Fruit fly (Drosophila melanogaster) whole organism, embryonic: ENCODE measurements around the gene TotM.

ENCODE experiments used
- CG10209 ChIP-seq: fragments of 200-800 bp; sonication (Bioruptor generic); optimal IDR thresholded peaks from 3 replicates; lab custom pipeline; 2017; ENCODE audit warnings: missing biosample characterization, mild to moderate bottlenecking, missing genetic modification characterization, missing genetic modification reagents
- CG10959 ChIP-seq: fragments of 200-800 bp; sonication (Bioruptor generic); IDR thresholded peaks from 2 replicates; pipeline ENCODE4 v1.3.6; 2022; ENCODE audit warnings: missing biosample characterization, missing genetic modification characterization
- CG12299 ChIP-seq: fragments of 200-800 bp; sonication (Bioruptor generic); optimal IDR thresholded peaks from 2 replicates; lab custom pipeline; 2018; ENCODE audit warnings: missing biosample characterization, mild to moderate bottlenecking, missing genetic modification characterization
- CG14441 ChIP-seq: fragments of 200-800 bp; sonication (Bioruptor generic); IDR thresholded peaks from 2 replicates; pipeline ENCODE4 v1.3.6; 2022; ENCODE audit warnings: missing biosample characterization, missing genetic modification characterization
- CG1647 ChIP-seq: fragments of 200-800 bp; sonication (Bioruptor generic); optimal IDR thresholded peaks from 3 replicates; lab custom pipeline; 2016; ENCODE audit warnings: missing biosample characterization, missing genetic modification characterization
- CG17186 ChIP-seq: fragments of 200-800 bp; sonication (Bioruptor generic); optimal IDR thresholded peaks from 3 replicates; lab custom pipeline; 2017; ENCODE audit warnings: missing biosample characterization, missing genetic modification reagents, missing genetic modification characterization
- CG17361 ChIP-seq: fragments of 200-800 bp; sonication (Bioruptor generic); IDR thresholded peaks from 3 replicates; pipeline ENCODE4 v1.3.6; 2022; ENCODE audit warnings: missing biosample characterization, missing genetic modification characterization
- CG18262 ChIP-seq: fragments of 200-800 bp; optimal IDR thresholded peaks from 3 replicates; lab custom pipeline; 2019; ENCODE audit warnings: missing biosample characterization, mild to moderate bottlenecking, missing genetic modification characterization, moderate library complexity
- CG1832 ChIP-seq: fragments of 200-800 bp; sonication (Bioruptor generic); optimal IDR thresholded peaks from 2 replicates; lab custom pipeline; 2017; ENCODE audit warnings: missing biosample characterization, mild to moderate bottlenecking, missing genetic modification characterization, inconsistent platforms
- CG2129 ChIP-seq: fragments of 200-800 bp; sonication (Bioruptor generic); IDR thresholded peaks from 2 replicates; pipeline ENCODE4 v1.3.6; 2022; ENCODE audit warnings: missing biosample characterization, missing genetic modification characterization; ENCODE audit not compliant: partially characterized antibody
- CG30020 ChIP-seq: fragments of 200-800 bp; optimal IDR thresholded peaks from 2 replicates; lab custom pipeline; 2019; ENCODE audit warnings: missing biosample characterization, mild to moderate bottlenecking, missing genetic modification characterization, moderate library complexity
- CG4820 ChIP-seq: fragments of 200-800 bp; sonication (Bioruptor generic); optimal IDR thresholded peaks from 3 replicates; lab custom pipeline; 2016; ENCODE audit warnings: missing biosample characterization, missing genetic modification characterization
- CG5245 ChIP-seq: fragments of 200-800 bp; sonication (Bioruptor generic); optimal IDR thresholded peaks from 3 replicates; lab custom pipeline; 2016; ENCODE audit warnings: missing biosample characterization, missing genetic modification characterization
- CG8924 ChIP-seq: fragments of 200-800 bp; optimal IDR thresholded peaks from 3 replicates; lab custom pipeline; 2019; ENCODE audit warnings: missing biosample characterization, mild to moderate bottlenecking, missing genetic modification characterization, moderate library complexity
- CG8944 ChIP-seq: fragments of 200-800 bp; sonication (Bioruptor generic); optimal IDR thresholded peaks from 3 replicates; lab custom pipeline; 2016; ENCODE audit warnings: missing biosample characterization, missing genetic modification characterization
- CG9797 ChIP-seq: fragments of 200-800 bp; sonication (Bioruptor generic); optimal IDR thresholded peaks from 3 replicates; lab custom pipeline; 2018; ENCODE audit warnings: missing biosample characterization, mild to moderate bottlenecking, missing genetic modification characterization
- CoRest ChIP-seq: fragments of 200-800 bp; sonication (Bioruptor generic); optimal IDR thresholded peaks from 3 replicates; lab custom pipeline; 2018; ENCODE audit warnings: missing biosample characterization, mild to moderate bottlenecking, missing genetic modification characterization, moderate library complexity
- D ChIP-seq, 2 experiments: fragments of 200-800 bp in 1 of 2; fragments of >200 bp in 1 of 2; sonication (Bioruptor generic) in 1 of 2; optimal IDR thresholded peaks; 2 replicates in 1 of 2; 3 replicates in 1 of 2; lab custom pipeline; 2017; ENCODE audit warnings: mild to moderate bottlenecking in 1 of 2, missing biosample characterization in 1 of 2, missing genetic modification characterization in 1 of 2, missing genetic modification reagents in 1 of 2
- Dfd ChIP-seq, 2 experiments: fragments of >200 bp; optimal IDR thresholded peaks; 2 replicates each; lab custom pipeline; 2017; ENCODE audit warnings: missing biosample characterization in 2 of 2, missing genetic modification characterization in 2 of 2
- Doc3 ChIP-seq: fragments of 200-800 bp; sonication (Bioruptor generic); IDR thresholded peaks from 3 replicates; pipeline ENCODE4 v1.3.6; 2022; ENCODE audit warnings: missing biosample characterization, missing genetic modification characterization; ENCODE audit not compliant: partially characterized antibody
- Eip74EF ChIP-seq, 2 experiments: fragments of 200-800 bp in 1 of 2; fragments of >200 bp in 1 of 2; sonication (Bioruptor generic) in 1 of 2; optimal IDR thresholded peaks; 2 replicates each; lab custom pipeline; 2017 to 2019; ENCODE audit warnings: missing biosample characterization in 2 of 2, missing genetic modification characterization in 2 of 2, mild to moderate bottlenecking in 1 of 2, moderate library complexity in 1 of 2
- Elba2 ChIP-seq: fragments of 200-800 bp; sonication (Bioruptor generic); optimal IDR thresholded peaks from 3 replicates; lab custom pipeline; 2016; ENCODE audit warnings: missing biosample characterization, missing genetic modification characterization
- Ets65A ChIP-seq: fragments of 200-800 bp; sonication (Bioruptor generic); peaks from one replicate; lab custom pipeline; 2016; ENCODE audit warnings: missing biosample characterization, missing genetic modification characterization
- Hmr ChIP-seq: fragments of 200-800 bp; sonication (Bioruptor generic); optimal IDR thresholded peaks from 3 replicates; lab custom pipeline; 2017; ENCODE audit warnings: mild to moderate bottlenecking, missing biosample characterization, missing genetic modification reagents, missing genetic modification characterization
- Hmx ChIP-seq: fragments of 200-800 bp; sonication (Bioruptor generic); optimal IDR thresholded peaks from 2 replicates; lab custom pipeline; 2016; ENCODE audit warnings: missing biosample characterization, missing genetic modification characterization
- Hr51 ChIP-seq, 2 experiments: fragments of 200-800 bp; sonication (Bioruptor generic); optimal IDR thresholded peaks; 2 replicates in 1 of 2; 3 replicates in 1 of 2; lab custom pipeline; 2016 to 2018; ENCODE audit warnings: missing biosample characterization in 2 of 2, missing genetic modification characterization in 2 of 2, mild to moderate bottlenecking in 1 of 2, moderate library complexity in 1 of 2
- Lim3 ChIP-seq: fragments of 200-800 bp; sonication (Bioruptor generic); IDR thresholded peaks from 2 replicates; pipeline ENCODE4 v1.3.6; 2022; ENCODE audit warnings: missing biosample characterization, missing genetic modification characterization
- PHDP ChIP-seq: fragments of 200-800 bp; sonication (Bioruptor generic); optimal IDR thresholded peaks from 3 replicates; lab custom pipeline; 2018; ENCODE audit warnings: missing biosample characterization, mild to moderate bottlenecking, missing genetic modification characterization, moderate library complexity
- Poxn ChIP-seq: fragments of 200-800 bp; sonication (Bioruptor generic); IDR thresholded peaks from 2 replicates; pipeline ENCODE4 v1.3.6; 2022; ENCODE audit warnings: missing biosample characterization, missing genetic modification characterization
- Ptx1 ChIP-seq: fragments of 200-800 bp; sonication (Bioruptor generic); IDR thresholded peaks from 2 replicates; pipeline ENCODE4 v1.3.6; 2022; ENCODE audit warnings: missing biosample characterization, missing genetic modification characterization
- Sox102F ChIP-seq: fragments of 200-800 bp; sonication (Bioruptor generic); optimal IDR thresholded peaks from 2 replicates; lab custom pipeline; 2018; ENCODE audit warnings: missing biosample characterization, mild to moderate bottlenecking, missing genetic modification characterization, moderate library complexity
- Tbp ChIP-seq: fragments of >200 bp; optimal IDR thresholded peaks from 2 replicates; lab custom pipeline; 2018; ENCODE audit warnings: missing biosample characterization, missing genetic modification characterization
- chif ChIP-seq, 2 experiments: fragments of 200-800 bp; sonication (Bioruptor generic); optimal IDR thresholded peaks; 3 replicates each; lab custom pipeline; 2016; ENCODE audit warnings: missing biosample characterization in 2 of 2, missing genetic modification characterization in 2 of 2
- chm ChIP-seq: fragments of 200-800 bp; sonication (Bioruptor generic); IDR thresholded peaks from 2 replicates; pipeline ENCODE4 v1.3.6; 2022; ENCODE audit warnings: missing biosample characterization, missing genetic modification characterization
- gcm ChIP-seq: fragments of 200-800 bp; sonication (Bioruptor generic); optimal IDR thresholded peaks from 2 replicates; lab custom pipeline; 2019; ENCODE audit warnings: missing biosample characterization, mild to moderate bottlenecking, missing genetic modification characterization, moderate library complexity
- hbn ChIP-seq: fragments of 200-800 bp; sonication (Bioruptor generic); IDR thresholded peaks from 2 replicates; pipeline ENCODE4 v1.3.6; 2022; ENCODE audit warnings: missing biosample characterization, missing genetic modification characterization; ENCODE audit not compliant: partially characterized antibody
- ind ChIP-seq: fragments of 200-800 bp; sonication (Bioruptor generic); optimal IDR thresholded peaks from 3 replicates; lab custom pipeline; 2016; ENCODE audit warnings: missing biosample characterization, missing genetic modification characterization
- kah ChIP-seq: fragments of 200-800 bp; sonication (Bioruptor generic); optimal IDR thresholded peaks from 2 replicates; lab custom pipeline; 2018; ENCODE audit warnings: missing biosample characterization, mild to moderate bottlenecking, missing genetic modification characterization
- kni ChIP-seq: fragments of 200-800 bp; sonication (Bioruptor generic); optimal IDR thresholded peaks from 3 replicates; lab custom pipeline; 2017; ENCODE audit warnings: mild to moderate bottlenecking, missing biosample characterization, missing genetic modification reagents, missing genetic modification characterization
- mam ChIP-seq: fragments of 200-800 bp; sonication (Bioruptor generic); optimal IDR thresholded peaks from 3 replicates; lab custom pipeline; 2016; ENCODE audit warnings: missing biosample characterization, missing genetic modification characterization
- nmo ChIP-seq: fragments of 200-800 bp; sonication (Bioruptor generic); optimal IDR thresholded peaks from 2 replicates; lab custom pipeline; 2018; ENCODE audit warnings: missing biosample characterization, mild to moderate bottlenecking, missing genetic modification characterization, moderate library complexity
- p53 ChIP-seq: fragments of 200-800 bp; sonication (Bioruptor generic); optimal IDR thresholded peaks from 2 replicates; lab custom pipeline; 2016; ENCODE audit warnings: missing biosample characterization, missing genetic modification characterization
- pum ChIP-seq: fragments of 200-800 bp; sonication (Bioruptor generic); optimal IDR thresholded peaks from 2 replicates; lab custom pipeline; 2016; ENCODE audit warnings: missing biosample characterization, missing genetic modification characterization
- sd ChIP-seq: fragments of 200-800 bp; sonication (Bioruptor generic); optimal IDR thresholded peaks from 3 replicates; lab custom pipeline; 2018; ENCODE audit warnings: missing biosample characterization, mild to moderate bottlenecking, missing genetic modification characterization, moderate library complexity
- sens-2 ChIP-seq: fragments of 200-800 bp; sonication (Bioruptor generic); IDR thresholded peaks from 2 replicates; pipeline ENCODE4 v1.3.6; 2022; ENCODE audit warnings: missing biosample characterization, missing genetic modification characterization
- sqz ChIP-seq: fragments of 200-800 bp; sonication (Bioruptor generic); optimal IDR thresholded peaks from 3 replicates; lab custom pipeline; 2018; ENCODE audit warnings: missing biosample characterization, mild to moderate bottlenecking, missing genetic modification characterization
- tna ChIP-seq: fragments of 200-800 bp; sonication (Bioruptor generic); IDR thresholded peaks from 2 replicates; pipeline ENCODE4 v1.3.6; 2022; ENCODE audit warnings: missing biosample characterization, missing genetic modification characterization; ENCODE audit not compliant: partially characterized antibody
- unpg ChIP-seq: fragments of 200-800 bp; sonication (Bioruptor generic); optimal IDR thresholded peaks from 3 replicates; lab custom pipeline; 2018; ENCODE audit warnings: missing biosample characterization, mild to moderate bottlenecking, missing genetic modification characterization, moderate library complexity
- yki ChIP-seq: fragments of >200 bp; optimal IDR thresholded peaks from 3 replicates; lab custom pipeline; 2018

The TotM gene

dm6 chr2L:5298978-5299627 lies 30.6 kb upstream of the TotM start (continued):
- TF ChIP-seq Elba2 (GFP tag; lab: Kevin White, UChicago) (no peak), kah (GFP tag; lab: Kevin White, UChicago) (peak; percentile 71), tna (GFP tag; lab: Robert Waterston, UW) (no peak), CoRest (tag; lab: Kevin White, UChicago) (peak; percentile 88), CG4820 (GFP tag; lab: Kevin White, UChicago) (peak; percentile 70), sqz (GFP tag; lab: Kevin White, UChicago) (peak; percentile 89), Ets65A (GFP tag; lab: Kevin White, UChicago) (peak; percentile 52), mam (peak; percentile 29), Hmr (GFP tag; lab: Kevin White, UChicago) (peak; percentile 86), CG10209 (peak; percentile 83), sens-2 (GFP tag; lab: Robert Waterston, UW) (peak; percentile 75), kni (GFP tag; lab: Kevin White, UChicago) (peak; percentile 19), CG1832 (GFP tag; lab: Kevin White, UChicago) (peak; percentile 46), Doc3 (GFP tag; lab: Robert Waterston, UW) (no peak), unpg (GFP tag; lab: Kevin White, UChicago) (peak; percentile 90), hbn (GFP tag; lab: Robert Waterston, UW) (no peak), CG17361 (GFP tag; lab: Robert Waterston, UW) (peak; percentile 87), Ptx1 (GFP tag; lab: Robert Waterston, UW) (peak; percentile 80), gcm (GFP tag; lab: Kevin White, UChicago) (peak; percentile 93), Sox102F (GFP tag; lab: Kevin White, UChicago) (peak; percentile 92), Hmx (peak; percentile 8), yki (lab: Kevin White, UChicago) (no peak), CG2129 (GFP tag; lab: Robert Waterston, UW) (no peak), CG5245 (GFP tag; lab: Kevin White, UChicago) (peak; percentile 7), Hr51 (GFP tag; optimal IDR thresholded peaks at IDR 0.05; lab: Kevin White, UChicago) (peak in 1 of 2 experiments; percentile 90), CG9797 (GFP tag; lab: Kevin White, UChicago) (no peak), pum (GFP tag; lab: Kevin White, UChicago) (peak; percentile 57), ind (GFP tag; lab: Kevin White, UChicago) (peak; percentile 75), CG8944 (peak; percentile 61), CG10959 (peak; percentile 50; the same call in 1 of the 2 replicates), CG1647 (GFP tag; lab: Kevin White, UChicago) (peak; percentile 20), nmo (GFP tag; lab: Kevin White, UChicago) (peak; percentile 91), Eip74EF (GFP tag; optimal IDR thresholded peaks at IDR 0.05; lab: Kevin White, UChicago) (peak in 1 of 2 experiments; percentile 85), p53 (GFP tag; lab: Kevin White, UChicago) (no peak), CG30020 (peak; percentile 62), sd (tag; lab: Kevin White, UChicago) (peak; percentile 42), CG12299 (tag; lab: Kevin White, UChicago) (peak; percentile 73), Dfd (GFP tag; optimal IDR thresholded peaks at IDR 0.05; lab: Kevin White, UChicago) (no peak), CG8924 (tag; lab: Kevin White, UChicago) (peak; percentile 91), chif (GFP tag; optimal IDR thresholded peaks at IDR 0.05; lab: Kevin White, UChicago) (peak; percentile 63 to 67), CG18262 (peak; percentile 90), Poxn (GFP tag; lab: Robert Waterston, UW) (no peak), Lim3 (peak; percentile 67), PHDP (tag; lab: Kevin White, UChicago) (peak; percentile 95), CG14441 (GFP tag; lab: Robert Waterston, UW) (peak; percentile 61; the same call in 1 of the 2 replicates), CG17186 (GFP tag; lab: Kevin White, UChicago) (peak; percentile 28), Tbp (GFP tag; lab: Kevin White, UChicago) (no peak), D (optimal IDR thresholded peaks at IDR 0.05; lab: Kevin White, UChicago) (no peak), D (GFP tag; optimal IDR thresholded peaks at IDR 0.05; lab: Kevin White, UChicago) (peak; percentile 88), chm (GFP tag; lab: Robert Waterston, UW) (peak; percentile 78)
